Worm (Caenorhabditis elegans) whole organism, L3 larva: ENCODE data around the gene Y39A3A.4.

Experiments used
- R02D3.7 ChIP-seq: fragments of 150-350 bp; optimal IDR thresholded peaks from 2 replicates; lab custom pipeline; 2014; ENCODE audit warnings: missing biosample characterization, missing genetic modification characterization
- ZK546.5 ChIP-seq: sonication (generic microtip); optimal IDR thresholded peaks from 2 replicates; lab custom pipeline; 2017; ENCODE audit warnings: missing biosample characterization, missing genetic modification characterization
- aly-2 ChIP-seq: fragments of 150-350 bp; optimal IDR thresholded peaks from 2 replicates; lab custom pipeline; 2014; ENCODE audit warnings: missing biosample characterization, missing genetic modification characterization
- ama-1 ChIP-seq: fragments of 150-350 bp; optimal IDR thresholded peaks from 2 replicates; lab custom pipeline; 2018
- ceh-16 ChIP-seq: sonication (generic microtip); optimal IDR thresholded peaks from 2 replicates; lab custom pipeline; 2017; ENCODE audit warnings: missing biosample characterization, missing genetic modification characterization
- ceh-28 ChIP-seq: fragments of 150-350 bp; optimal IDR thresholded peaks from 2 replicates; lab custom pipeline; 2014; ENCODE audit warnings: missing biosample characterization, missing genetic modification reagents, missing genetic modification characterization
- ceh-82 ChIP-seq: fragments of 150-350 bp; optimal IDR thresholded peaks from 2 replicates; lab custom pipeline; 2014; ENCODE audit warnings: missing biosample characterization, missing genetic modification characterization
- ceh-9 ChIP-seq: sonication (generic microtip); optimal IDR thresholded peaks from 2 replicates; lab custom pipeline; 2018; ENCODE audit warnings: missing biosample characterization, missing genetic modification characterization
- daf-12 ChIP-seq: fragments of 150-350 bp; optimal IDR thresholded peaks from 2 replicates; lab custom pipeline; 2014; ENCODE audit warnings: missing biosample characterization, missing genetic modification reagents, missing genetic modification characterization
- egl-27 ChIP-seq: sonication (generic microtip); optimal IDR thresholded peaks from 4 replicates; lab custom pipeline; 2017; ENCODE audit warnings: missing biosample characterization, missing genetic modification reagents, missing genetic modification characterization
- elt-1 ChIP-seq: fragments of 150-350 bp; optimal IDR thresholded peaks from 2 replicates; lab custom pipeline; 2014; ENCODE audit warnings: missing biosample characterization, missing genetic modification characterization
- elt-2 ChIP-seq: sonication (generic microtip); optimal IDR thresholded peaks from 2 replicates; lab custom pipeline; 2016; ENCODE audit warnings: missing genetic modification reagents, mild to moderate bottlenecking, missing genetic modification characterization, missing compliant biosample characterization
- elt-3 ChIP-seq, 3 experiments: fragments of 150-350 bp in 1 of 3; sonication (generic microtip) in 2 of 3; optimal IDR thresholded peaks; 2 replicates in 2 of 3; 4 replicates in 1 of 3; lab custom pipeline; 2014 to 2017; ENCODE audit warnings: missing biosample characterization in 3 of 3, missing genetic modification characterization in 3 of 3
- eor-1 ChIP-seq, 2 experiments: fragments of 150-350 bp; optimal IDR thresholded peaks; 2 replicates each; lab custom pipeline; 2014 to 2018; ENCODE audit warnings: missing biosample characterization in 2 of 2, missing genetic modification characterization in 2 of 2
- fkh-10 ChIP-seq: sonication (generic microtip); optimal IDR thresholded peaks from 2 replicates; lab custom pipeline; 2017; ENCODE audit warnings: missing biosample characterization, missing genetic modification reagents, missing genetic modification characterization
- fkh-2 ChIP-seq: fragments of 150-350 bp; optimal IDR thresholded peaks from 2 replicates; lab custom pipeline; 2014; ENCODE audit warnings: missing biosample characterization, missing genetic modification reagents, missing genetic modification characterization
- fos-1 ChIP-seq: fragments of 150-350 bp; optimal IDR thresholded peaks from 2 replicates; lab custom pipeline; 2014; ENCODE audit warnings: missing biosample characterization, missing genetic modification characterization
- hmg-11 ChIP-seq: sonication (generic microtip); optimal IDR thresholded peaks from 2 replicates; lab custom pipeline; 2016; ENCODE audit warnings: missing genetic modification characterization, missing compliant biosample characterization
- jun-1 ChIP-seq: fragments of 150-350 bp; optimal IDR thresholded peaks from 2 replicates; lab custom pipeline; 2014; ENCODE audit warnings: missing biosample characterization, missing genetic modification reagents, missing genetic modification characterization
- lin-15B ChIP-seq: fragments of 150-350 bp; optimal IDR thresholded peaks from 2 replicates; lab custom pipeline; 2014; ENCODE audit warnings: missing biosample characterization, missing genetic modification characterization
- lin-39 ChIP-seq: fragments of 150-350 bp; optimal IDR thresholded peaks from 2 replicates; lab custom pipeline; 2018; ENCODE audit warnings: missing biosample characterization, missing genetic modification reagents, missing genetic modification characterization
- lsy-12 ChIP-seq: sonication (generic microtip); optimal IDR thresholded peaks from 2 replicates; lab custom pipeline; 2016; ENCODE audit warnings: mild to moderate bottlenecking, missing genetic modification characterization, missing compliant biosample characterization
- mdl-1 ChIP-seq: fragments of 150-350 bp; optimal IDR thresholded peaks from 2 replicates; lab custom pipeline; 2014; ENCODE audit warnings: missing biosample characterization, missing genetic modification characterization
- mml-1 ChIP-seq: fragments of 150-350 bp; sonication (generic microtip); optimal IDR thresholded peaks from 3 replicates; lab custom pipeline; 2014; ENCODE audit warnings: missing biosample characterization, missing genetic modification characterization
- nfya-1 ChIP-seq: sonication (generic microtip); optimal IDR thresholded peaks from 2 replicates; lab custom pipeline; 2017; ENCODE audit warnings: missing genetic modification characterization, mild to moderate bottlenecking, missing compliant biosample characterization, antibody characterized with exemption, moderate library complexity; ENCODE audit not compliant: insufficient read depth
- nhr-11 ChIP-seq: fragments of 150-350 bp; optimal IDR thresholded peaks from 2 replicates; lab custom pipeline; 2014; ENCODE audit warnings: missing biosample characterization, missing genetic modification characterization
- nhr-12 ChIP-seq: fragments of 150-350 bp; optimal IDR thresholded peaks from 2 replicates; lab custom pipeline; 2014; ENCODE audit warnings: missing biosample characterization, missing genetic modification characterization
- nhr-23 ChIP-seq: fragments of 150-350 bp; optimal IDR thresholded peaks from 2 replicates; lab custom pipeline; 2014; ENCODE audit warnings: missing biosample characterization, missing genetic modification reagents, missing genetic modification characterization
- nhr-237 ChIP-seq: fragments of 150-350 bp; optimal IDR thresholded peaks from 2 replicates; lab custom pipeline; 2014; ENCODE audit warnings: missing biosample characterization, missing genetic modification characterization
- nhr-25 ChIP-seq: sonication (generic microtip); optimal IDR thresholded peaks from 2 replicates; lab custom pipeline; 2017; ENCODE audit warnings: missing biosample characterization, missing genetic modification characterization
- nhr-28 ChIP-seq: fragments of 150-350 bp; optimal IDR thresholded peaks from 2 replicates; lab custom pipeline; 2014; ENCODE audit warnings: missing biosample characterization, missing genetic modification characterization
- nhr-43 ChIP-seq: sonication (generic microtip); optimal IDR thresholded peaks from 2 replicates; lab custom pipeline; 2016; ENCODE audit warnings: mild to moderate bottlenecking, missing genetic modification characterization, missing compliant biosample characterization; ENCODE audit not compliant: poor library complexity, severe bottlenecking
- nhr-67 ChIP-seq: fragments of 150-350 bp; optimal IDR thresholded peaks from 2 replicates; lab custom pipeline; 2014; ENCODE audit warnings: missing biosample characterization, missing genetic modification characterization
- nhr-76 ChIP-seq: fragments of 150-350 bp; sonication (generic microtip); optimal IDR thresholded peaks from 5 replicates; lab custom pipeline; 2014; ENCODE audit warnings: missing biosample characterization, missing genetic modification characterization
- nhr-77 ChIP-seq: fragments of 150-350 bp; optimal IDR thresholded peaks from 2 replicates; lab custom pipeline; 2014; ENCODE audit warnings: missing biosample characterization, missing genetic modification characterization
- pha-4 ChIP-seq: fragments of 150-350 bp; optimal IDR thresholded peaks from 2 replicates; lab custom pipeline; 2014; ENCODE audit warnings: missing biosample characterization, missing genetic modification reagents, missing genetic modification characterization
- pqm-1 ChIP-seq: fragments of 150-350 bp; optimal IDR thresholded peaks from 2 replicates; lab custom pipeline; 2017; ENCODE audit warnings: missing biosample characterization, missing genetic modification characterization, inconsistent platforms
- sea-2 ChIP-seq: fragments of 150-350 bp; sonication (generic microtip); optimal IDR thresholded peaks from 4 replicates; lab custom pipeline; 2014; ENCODE audit warnings: missing biosample characterization, missing genetic modification reagents, missing genetic modification characterization
- skn-1 ChIP-seq: fragments of 150-350 bp; optimal IDR thresholded peaks from 2 replicates; lab custom pipeline; 2014; ENCODE audit warnings: missing biosample characterization, missing genetic modification characterization
- tbx-2 ChIP-seq: sonication (generic microtip); optimal IDR thresholded peaks from 2 replicates; lab custom pipeline; 2016; ENCODE audit warnings: mild to moderate bottlenecking, missing genetic modification characterization, missing compliant biosample characterization
- unc-39 ChIP-seq: sonication (generic microtip); optimal IDR thresholded peaks from 4 replicates; lab custom pipeline; 2017; ENCODE audit warnings: missing biosample characterization, missing genetic modification characterization
- unc-62 ChIP-seq: fragments of 150-350 bp; sonication (generic microtip); optimal IDR thresholded peaks from 4 replicates; lab custom pipeline; 2014; ENCODE audit warnings: missing biosample characterization, missing genetic modification reagents, missing genetic modification characterization
- zag-1 ChIP-seq: fragments of 150-350 bp; optimal IDR thresholded peaks from 2 replicates; lab custom pipeline; 2014; ENCODE audit warnings: missing biosample characterization, missing genetic modification characterization
- ztf-4 ChIP-seq: fragments of 150-350 bp; optimal IDR thresholded peaks from 2 replicates; lab custom pipeline; 2014; ENCODE audit warnings: missing biosample characterization, missing genetic modification characterization

The Y39A3A.4 gene

DNA sequence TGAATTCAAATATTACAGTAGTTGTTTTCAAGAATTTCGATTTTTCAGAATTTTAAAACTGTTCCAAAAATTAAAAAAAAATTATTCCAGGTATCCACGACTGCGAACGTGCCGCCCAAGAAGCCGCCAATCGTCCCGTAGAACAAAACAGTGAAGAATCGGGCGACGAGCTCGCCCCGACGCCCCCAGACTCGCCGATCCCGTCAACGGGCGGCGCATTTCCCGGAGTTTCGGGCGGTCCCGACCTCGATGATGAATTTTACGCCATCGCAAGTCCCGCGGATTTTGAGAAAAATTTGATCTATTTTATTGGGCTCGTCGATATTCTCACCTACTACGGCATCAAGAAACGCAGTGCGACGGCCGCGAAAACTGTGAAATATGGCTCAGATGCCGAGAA lies 29.5 kb upstream of the Y39A3A.4 start:
- TF ChIP-seq hmg-11 (tag; lab: Kevin White, UChicago) = no peak
- TF ChIP-seq unc-62 (GFP tag; lab: Kevin White, UChicago) = no peak
- TF ChIP-seq mml-1 = no peak
- TF ChIP-seq nhr-76 (tag; lab: Kevin White, UChicago) = no peak
- TF ChIP-seq nhr-237 (tag; lab: Kevin White, UChicago) = no peak
- no peak for TF ChIP-seq elt-3 (tag; optimal IDR thresholded peaks at IDR 0.05; lab: Kevin White, UChicago)
- no peak for TF ChIP-seq nhr-11
- TF ChIP-seq R02D3.7 (tag; lab: Kevin White, UChicago) = no peak
- TF ChIP-seq ama-1 (lab: Kevin White, UChicago) = no peak
- no peak for TF ChIP-seq sea-2 (GFP tag; lab: Kevin White, UChicago)
- no peak for TF ChIP-seq elt-1 (tag; lab: Kevin White, UChicago)
- no peak for TF ChIP-seq ztf-4
- TF ChIP-seq pqm-1 (tag; lab: Kevin White, UChicago) = no peak
- TF ChIP-seq eor-1 (tag; optimal IDR thresholded peaks at IDR 0.05; lab: Kevin White, UChicago) = no peak
- no peak for TF ChIP-seq nhr-77 (tag; lab: Kevin White, UChicago)
- TF ChIP-seq, all 47 proteins: peak for 0

- TF ChIP-seq nhr-28 = no peak
- TF ChIP-seq nhr-43 (tag; lab: Kevin White, UChicago) = no peak
- TF ChIP-seq egl-27 (tag; lab: Kevin White, UChicago) = no peak
Measured at ce11 chrIII:2101895-2102345, 25.5 kb upstream of the Y39A3A.4 start, which contains the start of gene ppk-2. Gene ppk-2, plus strand, starts transcription at chrIII:2102295.

DNA sequence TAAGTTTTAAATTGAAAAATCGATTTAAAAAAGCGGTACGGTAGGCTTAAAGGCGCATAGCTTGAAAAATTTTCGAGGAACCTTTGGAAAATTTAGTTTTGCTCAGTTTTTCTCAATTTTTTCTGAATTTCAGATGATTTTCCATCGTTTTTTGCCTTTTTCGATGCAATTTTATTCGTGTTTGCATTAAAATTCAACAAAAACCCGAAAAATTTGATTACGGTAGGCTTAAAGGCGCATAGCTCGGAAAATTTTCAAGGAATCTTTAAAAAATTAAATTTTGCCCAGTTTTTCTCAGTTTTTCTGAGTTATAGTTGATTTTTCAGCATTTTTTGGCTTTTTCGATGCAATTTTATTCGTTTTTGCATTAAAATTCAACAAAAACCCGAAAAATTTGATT lies 24.9 kb upstream of the Y39A3A.4 start:
- TF ChIP-seq mml-1 (no peak), nhr-23 (no peak), ceh-9 (tag; lab: Kevin White, UChicago) (no peak), elt-1 (tag; lab: Kevin White, UChicago) (no peak), sea-2 (GFP tag; lab: Kevin White, UChicago) (no peak), tbx-2 (tag; lab: Kevin White, UChicago) (no peak), nhr-25 (tag; lab: Kevin White, UChicago) (no peak), fkh-10 (GFP tag; lab: Kevin White, UChicago) (no peak), fos-1 (tag; lab: Kevin White, UChicago) (no peak), lin-15B (tag; lab: Kevin White, UChicago) (no peak), egl-27 (tag; lab: Kevin White, UChicago) (no peak), ZK546.5 (tag; lab: Kevin White, UChicago) (no peak), fkh-2 (tag; lab: Kevin White, UChicago) (no peak), ceh-28 (tag; lab: Kevin White, UChicago) (no peak), pha-4 (tag; lab: Kevin White, UChicago) (no peak), nhr-43 (tag; lab: Kevin White, UChicago) (no peak), nhr-77 (tag; lab: Kevin White, UChicago) (no peak)

DNA sequence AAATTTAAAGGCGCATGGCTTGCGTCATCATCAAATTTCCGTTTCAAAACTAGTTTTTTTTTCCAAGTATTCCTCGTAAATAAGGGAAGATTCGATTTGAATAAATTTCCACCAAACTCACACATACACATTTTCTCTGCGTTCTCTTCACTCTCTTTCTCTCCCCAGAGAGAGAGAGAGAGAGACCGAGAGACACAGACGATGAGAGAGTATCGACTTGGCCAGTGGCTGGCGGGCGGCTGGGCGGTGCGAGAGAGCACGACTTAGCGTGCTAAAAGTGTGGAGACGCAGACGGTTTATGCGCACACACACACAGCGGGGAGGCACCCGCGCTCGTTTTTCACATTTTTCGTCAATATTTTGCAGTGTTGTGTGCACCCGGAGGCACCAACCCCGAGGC lies 24.4 kb upstream of the Y39A3A.4 start:
- TF ChIP-seq jun-1 (tag; lab: Kevin White, UChicago) = peak; percentile 42
- TF ChIP-seq aly-2 (tag; lab: Kevin White, UChicago) = no peak
- peak; percentile 98 for TF ChIP-seq nfya-1 (tag; lab: Kevin White, UChicago)
- peak; percentile 55 for TF ChIP-seq lin-39 (tag; lab: Kevin White, UChicago)
- no peak for TF ChIP-seq ceh-9 (tag; lab: Kevin White, UChicago)
- TF ChIP-seq zag-1 = no peak
- TF ChIP-seq nhr-76 (tag; lab: Kevin White, UChicago) = no peak
- no peak for TF ChIP-seq skn-1 (tag; lab: Kevin White, UChicago)
- TF ChIP-seq ceh-82 = peak; percentile 65
- no peak for TF ChIP-seq eor-1 (tag; optimal IDR thresholded peaks at IDR 0.05; lab: Kevin White, UChicago)
- no peak for TF ChIP-seq ztf-4
- no peak for TF ChIP-seq R02D3.7 (tag; lab: Kevin White, UChicago)
- TF ChIP-seq ama-1 (lab: Kevin White, UChicago) = no peak
- TF ChIP-seq ZK546.5 (tag; lab: Kevin White, UChicago) = no peak
- peak; percentile 42 for TF ChIP-seq sea-2 (GFP tag; lab: Kevin White, UChicago)
- no peak for TF ChIP-seq nhr-77 (tag; lab: Kevin White, UChicago)
- peak; percentile 94 for TF ChIP-seq fkh-10 (GFP tag; lab: Kevin White, UChicago)
- TF ChIP-seq nhr-12 (tag; lab: Kevin White, UChicago) = no peak
- no peak for TF ChIP-seq lsy-12 (tag; lab: Kevin White, UChicago)
- TF ChIP-seq mml-1 = no peak
- peak; percentile 94 for TF ChIP-seq ceh-28 (tag; lab: Kevin White, UChicago)
- TF ChIP-seq ceh-16 (tag; lab: Kevin White, UChicago) = no peak
- TF ChIP-seq nhr-43 (tag; lab: Kevin White, UChicago) = no peak
- TF ChIP-seq hmg-11 (tag; lab: Kevin White, UChicago) = peak; percentile 97
- peak; percentile 22 for TF ChIP-seq pqm-1 (tag; lab: Kevin White, UChicago)
- no peak for TF ChIP-seq nhr-25 (tag; lab: Kevin White, UChicago)
- no peak for TF ChIP-seq nhr-67 (tag; lab: Kevin White, UChicago)
- TF ChIP-seq mdl-1 = no peak
- TF ChIP-seq daf-12 (tag; lab: Kevin White, UChicago) = no peak
- peak; percentile 75 for TF ChIP-seq pha-4 (tag; lab: Kevin White, UChicago)
- peak; percentile 54 for TF ChIP-seq elt-2 (tag; lab: Kevin White, UChicago)
- no peak for TF ChIP-seq egl-27 (tag; lab: Kevin White, UChicago)
- TF ChIP-seq tbx-2 (tag; lab: Kevin White, UChicago) = peak; percentile 54
- TF ChIP-seq lin-15B (tag; lab: Kevin White, UChicago) = peak; percentile 56
- no peak for TF ChIP-seq unc-39 (tag; lab: Kevin White, UChicago)
- TF ChIP-seq fos-1 (tag; lab: Kevin White, UChicago) = no peak
